Fruit fly (Drosophila melanogaster): ENCODE data around the gene CG15546.

Gene CG15546

dm6 chr3R:30887711-30888549 is 11.9 kb upstream of the CG15546 start (continued):
- TF ChIP-seq CG12391 (tag; optimal IDR thresholded peaks at IDR 0.05), result peak; percentile 59
- no peak for TF ChIP-seq CG18011 (GFP tag; optimal IDR thresholded peaks at IDR 0.05)
- TF ChIP-seq hb (GFP tag; IDR thresholded peaks at IDR 0.05; ENCODE audit: partially characterized antibody), result no peak
- TF ChIP-seq Xbp1 (GFP tag; optimal IDR thresholded peaks at IDR 0.05), result peak; percentile 65
- TF ChIP-seq CG13287 (GFP tag; IDR thresholded peaks at IDR 0.05; ENCODE audit: partially characterized antibody), result no peak
- TF ChIP-seq Nf-YC (tag; optimal IDR thresholded peaks at IDR 0.05), result no peak
- TF ChIP-seq luna (GFP tag; optimal IDR thresholded peaks at IDR 0.05), result peak; percentile 45
- TF ChIP-seq CG8478 (optimal IDR thresholded peaks at IDR 0.05), result no peak
- no peak for TF ChIP-seq mirr (GFP tag; optimal IDR thresholded peaks at IDR 0.05)
- TF ChIP-seq peb (GFP tag; IDR thresholded peaks at IDR 0.05), result peak; percentile 45; the same call in 1 of the 2 replicates
- no peak for TF ChIP-seq eyg (GFP tag; optimal IDR thresholded peaks at IDR 0.05)
- peak; percentile 70 for TF ChIP-seq ara (GFP tag; IDR thresholded peaks at IDR 0.05)
- TF ChIP-seq ham (GFP tag; IDR thresholded peaks at IDR 0.05), result no peak
- peak; percentile 67 for TF ChIP-seq HLH3B (GFP tag; IDR thresholded peaks at IDR 0.05)
- no peak for TF ChIP-seq Stat92E (GFP tag; optimal IDR thresholded peaks at IDR 0.05)
- peak; percentile 67; the same call in 2 of the 3 replicates for TF ChIP-seq zfh1 (GFP tag; IDR thresholded peaks at IDR 0.05)
- TF ChIP-seq Bdp1 (GFP tag; optimal IDR thresholded peaks at IDR 0.05), result no peak
- TF ChIP-seq oc (tag; optimal IDR thresholded peaks at IDR 0.05), result peak; percentile 71
- no peak for TF ChIP-seq sima (GFP tag; optimal IDR thresholded peaks at IDR 0.05)

DNA sequence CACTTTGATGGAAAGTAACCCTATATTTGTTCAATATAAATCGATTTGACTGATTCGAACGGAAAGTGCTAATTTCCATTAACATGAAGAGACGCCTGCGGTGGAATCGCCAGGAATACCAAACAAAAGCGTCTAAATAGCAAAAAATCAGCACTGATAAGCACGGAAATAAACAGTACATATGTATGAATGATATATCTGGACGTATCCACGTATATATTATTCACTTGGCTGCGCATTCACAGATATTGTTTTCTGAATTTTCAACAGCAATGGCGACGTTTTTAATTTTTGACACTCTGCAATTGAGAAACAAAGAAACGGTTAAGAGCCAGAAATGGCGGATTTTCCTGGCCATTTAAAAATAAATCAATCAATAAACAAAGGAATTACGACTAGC is 11.3 kb upstream of the CG15546 start:
- peak; percentile 16 for TF ChIP-seq lbe (GFP tag; optimal IDR thresholded peaks at IDR 0.05)
- TF ChIP-seq CG17361 (GFP tag; IDR thresholded peaks at IDR 0.05), result no peak
- no peak for TF ChIP-seq lilli (GFP tag; optimal IDR thresholded peaks at IDR 0.05)

DNA sequence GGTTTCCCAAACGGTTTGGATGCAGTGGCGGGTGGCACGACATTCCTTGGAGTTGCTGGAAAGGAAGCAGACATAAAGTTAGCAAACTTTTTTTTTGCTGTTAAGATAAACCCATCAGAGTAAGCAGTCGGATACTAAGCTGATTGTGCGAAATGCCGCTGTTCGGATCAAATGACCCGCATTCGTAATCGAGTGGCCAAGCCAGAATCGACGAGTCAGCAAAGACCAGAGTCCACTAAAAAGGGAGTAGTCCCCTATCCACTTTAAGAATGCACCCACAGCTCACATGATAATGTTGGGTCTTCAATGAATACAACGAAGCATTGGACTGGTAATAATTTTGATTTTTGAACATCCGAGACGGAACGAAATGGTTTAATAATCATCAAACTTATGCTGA is 10.9 kb upstream of the CG15546 start:
- TF ChIP-seq CG31388 (GFP tag; optimal IDR thresholded peaks at IDR 0.05) (no peak), Hey (tag; optimal IDR thresholded peaks at IDR 0.05) (no peak), CG11560 (tag; IDR thresholded peaks at IDR 0.05) (no peak), CG7786 (GFP tag; optimal IDR thresholded peaks at IDR 0.05) (no peak), gcm (GFP tag; optimal IDR thresholded peaks at IDR 0.05) (peak; percentile 15), YL-1 (GFP tag; optimal IDR thresholded peaks at IDR 0.05) (no peak)

- TF ChIP-seq D19B (GFP tag; optimal IDR thresholded peaks at IDR 0.05), result no peak
- no peak for TF ChIP-seq unc-4 (GFP tag; IDR thresholded peaks at IDR 0.05; ENCODE audit: partially characterized antibody)
- no peak for TF ChIP-seq CG6175 (GFP tag; IDR thresholded peaks at IDR 0.05)
- TF ChIP-seq Abd-B (GFP tag; optimal IDR thresholded peaks at IDR 0.05), result no peak
- no peak for TF ChIP-seq usp (GFP tag; optimal IDR thresholded peaks at IDR 0.05)
- TF ChIP-seq CG12769 (tag; optimal IDR thresholded peaks at IDR 0.05), result no peak
- TF ChIP-seq CG3281 (GFP tag; optimal IDR thresholded peaks at IDR 0.05), result no peak
Measured at dm6 chr3R:30883403-30883802, 7.4 kb upstream of the CG15546 start, which contains the start of gene CG15547. TSS of gene CG15547 (minus strand) at chr3R:30883503.
